Worm (Caenorhabditis elegans) whole organism, early embryonic: ENCODE results near the gene C41G6.12.

Experiments used
- B0310.2 ChIP-seq: sonication (generic microtip); optimal IDR thresholded peaks from 2 replicates; lab custom pipeline; 2016; ENCODE audit warnings: mild to moderate bottlenecking, missing genetic modification characterization, missing compliant biosample characterization
- F13C5.2 ChIP-seq: sonication (generic microtip); optimal IDR thresholded peaks from 2 replicates; lab custom pipeline; 2017; ENCODE audit warnings: mild to moderate bottlenecking, missing genetic modification characterization, inconsistent platforms, missing compliant biosample characterization
- ama-1 ChIP-seq: fragments of 150-350 bp; optimal IDR thresholded peaks from 2 replicates; lab custom pipeline; 2014
- ceh-13 ChIP-seq: fragments of 200-800 bp; sonication (Bioruptor generic); optimal IDR thresholded peaks from 2 replicates; lab custom pipeline; 2018; ENCODE audit warnings: mild to moderate bottlenecking, missing genetic modification characterization, missing compliant biosample characterization
- ceh-36 ChIP-seq: sonication (generic microtip); optimal IDR thresholded peaks from 2 replicates; lab custom pipeline; 2016; ENCODE audit warnings: missing genetic modification characterization, inconsistent platforms, missing compliant biosample characterization
- ets-7 ChIP-seq: sonication (generic microtip); optimal IDR thresholded peaks from 2 replicates; lab custom pipeline; 2016; ENCODE audit warnings: missing genotype, missing genetic modification characterization, missing compliant biosample characterization
- flt-1 ChIP-seq: fragments of 200-800 bp; sonication (Bioruptor generic); IDR thresholded peaks from 2 replicates; pipeline ENCODE4 v1.3.6; 2022; ENCODE audit warnings: missing genetic modification characterization, missing compliant biosample characterization
- hnd-1 ChIP-seq: sonication (generic microtip); optimal IDR thresholded peaks from 2 replicates; lab custom pipeline; 2016; ENCODE audit warnings: missing genetic modification characterization, missing compliant biosample characterization
- scrt-1 ChIP-seq: fragments of 200-800 bp; sonication (Bioruptor generic); IDR thresholded peaks from 2 replicates; pipeline ENCODE4 v1.3.6; 2022; ENCODE audit warnings: missing genetic modification characterization, missing compliant biosample characterization
- sea-1 ChIP-seq: fragments of 200-800 bp; sonication (Bioruptor generic); conservative IDR thresholded peaks from 2 replicates; pipeline ENCODE4 v1.3.6; 2022; ENCODE audit warnings: missing genetic modification characterization, missing compliant biosample characterization
- tbx-37 ChIP-seq: fragments of 200-800 bp; sonication (Bioruptor generic); conservative IDR thresholded peaks from 2 replicates; pipeline ENCODE4 v1.3.6; 2022; ENCODE audit warnings: missing genetic modification reagents, missing genetic modification characterization, missing compliant biosample characterization
- tra-4 ChIP-seq: sonication (generic microtip); optimal IDR thresholded peaks from 2 replicates; lab custom pipeline; 2017; ENCODE audit warnings: missing genetic modification characterization, missing compliant biosample characterization

DNA sequence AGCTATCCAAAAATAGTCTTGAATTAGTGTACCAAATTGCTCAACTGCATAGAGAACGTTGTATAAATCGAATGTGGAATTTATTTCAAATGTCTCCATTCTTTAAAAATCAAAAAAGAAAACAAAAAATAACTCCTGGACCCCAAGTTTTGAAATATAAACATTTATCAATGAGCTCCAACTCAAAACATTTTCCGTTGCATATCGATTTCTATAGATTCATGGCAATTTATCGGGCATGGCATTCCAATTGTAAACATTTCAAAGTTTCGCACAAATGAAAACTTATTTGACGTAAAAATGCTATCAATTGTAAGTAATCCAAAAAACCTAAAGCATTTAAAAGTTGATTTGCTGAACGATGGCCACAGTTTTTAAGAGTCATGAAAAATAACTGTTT is 31.0 kb upstream of the C41G6.12 start, which contains the start of gene srw-12:
- TF ChIP-seq ama-1 (lab: Kevin White, UChicago) (no peak), scrt-1 (GFP tag; lab: Robert Waterston, UW) (no peak), hnd-1 (tag; lab: Kevin White, UChicago) (no peak), F13C5.2 (tag; lab: Kevin White, UChicago) (no peak), ceh-13 (GFP tag; lab: Kevin White, UChicago) (no peak), tra-4 (no peak), ets-7 (tag; lab: Kevin White, UChicago) (no peak), flt-1 (no peak), ceh-36 (no peak), tbx-37 (GFP tag; lab: Robert Waterston, UW) (no peak), sea-1 (GFP tag; lab: Robert Waterston, UW) (no peak), B0310.2 (no peak)
